Fruit fly (Drosophila melanogaster) whole organism, embryonic: ENCODE measurements around the gene CG32573.

Source experiments
- Adf1 ChIP-seq: fragments of 200-800 bp; sonication (Bioruptor generic); IDR thresholded peaks from 2 replicates; pipeline ENCODE4 v1.3.6; 2022; ENCODE audit warnings: missing biosample characterization, missing genetic modification characterization
- CG13123 ChIP-seq: fragments of 200-800 bp; sonication (Bioruptor generic); optimal IDR thresholded peaks from 2 replicates; lab custom pipeline; 2016; ENCODE audit warnings: missing biosample characterization, missing genetic modification characterization
- CG13287 ChIP-seq: fragments of 200-800 bp; sonication (Bioruptor generic); IDR thresholded peaks from 2 replicates; pipeline ENCODE4 v1.3.6; 2022; ENCODE audit warnings: missing biosample characterization, missing genetic modification characterization; ENCODE audit not compliant: partially characterized antibody
- CG13424 ChIP-seq: fragments of 200-800 bp; sonication (Bioruptor generic); optimal IDR thresholded peaks from 2 replicates; lab custom pipeline; 2019; ENCODE audit warnings: missing biosample characterization, mild to moderate bottlenecking, missing genetic modification characterization, moderate library complexity
- CG14965 ChIP-seq: fragments of 200-800 bp; sonication (Bioruptor generic); optimal IDR thresholded peaks from 2 replicates; lab custom pipeline; 2016; ENCODE audit warnings: missing biosample characterization, missing genetic modification characterization, borderline replicate concordance
- CG16779 ChIP-seq: fragments of 200-800 bp; sonication (Bioruptor generic); IDR thresholded peaks from 2 replicates; pipeline ENCODE4 v1.3.6; 2022; ENCODE audit warnings: missing biosample characterization, missing genetic modification characterization
- CG2199 ChIP-seq: fragments of 200-800 bp; sonication (Bioruptor generic); IDR thresholded peaks from 3 replicates; pipeline ENCODE4 v1.3.6; 2022; ENCODE audit warnings: missing biosample characterization, missing genetic modification characterization
- CG2889 ChIP-seq: fragments of 200-800 bp; sonication (Bioruptor generic); IDR thresholded peaks from 3 replicates; pipeline ENCODE4 v1.3.6; 2022; ENCODE audit warnings: missing biosample characterization, missing genetic modification characterization
- CG30403 ChIP-seq: fragments of 200-800 bp; sonication (Bioruptor generic); optimal IDR thresholded peaks from 3 replicates; lab custom pipeline; 2016; ENCODE audit warnings: missing biosample characterization, missing genetic modification characterization
- CG31365 ChIP-seq: fragments of 200-800 bp; sonication (Bioruptor generic); optimal IDR thresholded peaks from 2 replicates; lab custom pipeline; 2018; ENCODE audit warnings: missing biosample characterization, mild to moderate bottlenecking, missing genetic modification characterization
- CG31441 ChIP-seq: fragments of 200-800 bp; sonication (Bioruptor generic); IDR thresholded peaks from 2 replicates; pipeline ENCODE4 v1.3.6; 2022; ENCODE audit warnings: missing biosample characterization, missing genetic modification characterization
- CG32532 ChIP-seq: fragments of 200-800 bp; sonication (Bioruptor generic); IDR thresholded peaks from 2 replicates; pipeline ENCODE4 v1.3.6; 2022; ENCODE audit warnings: missing biosample characterization, missing genetic modification characterization
- CG33557 ChIP-seq: fragments of 200-800 bp; sonication (Bioruptor generic); optimal IDR thresholded peaks from 2 replicates; lab custom pipeline; 2019; ENCODE audit warnings: missing biosample characterization, mild to moderate bottlenecking, missing genetic modification characterization, moderate library complexity
- CG3407 ChIP-seq: fragments of 200-800 bp; sonication (Bioruptor generic); optimal IDR thresholded peaks from 2 replicates; lab custom pipeline; 2018; ENCODE audit warnings: missing biosample characterization, mild to moderate bottlenecking, missing genetic modification characterization
- CG3847 ChIP-seq: fragments of 200-800 bp; sonication (Bioruptor generic); IDR thresholded peaks from 2 replicates; pipeline ENCODE4 v1.3.6; 2022; ENCODE audit warnings: missing biosample characterization, missing genetic modification characterization
- CG4617 ChIP-seq: fragments of 200-800 bp; sonication (Bioruptor generic); optimal IDR thresholded peaks from 3 replicates; lab custom pipeline; 2016; ENCODE audit warnings: missing biosample characterization, missing genetic modification characterization, borderline replicate concordance
- CG7745 ChIP-seq: fragments of 200-800 bp; sonication (Bioruptor generic); optimal IDR thresholded peaks from 2 replicates; lab custom pipeline; 2018; ENCODE audit warnings: missing biosample characterization, mild to moderate bottlenecking, missing genetic modification characterization, moderate library complexity
- CG7839 ChIP-seq: fragments of 200-800 bp; sonication (Bioruptor generic); optimal IDR thresholded peaks from 3 replicates; lab custom pipeline; 2018; ENCODE audit warnings: missing biosample characterization, mild to moderate bottlenecking, missing genetic modification characterization, moderate library complexity
- CG8388 ChIP-seq: fragments of 200-800 bp; sonication (Bioruptor generic); optimal IDR thresholded peaks from 2 replicates; lab custom pipeline; 2019; ENCODE audit warnings: missing biosample characterization, mild to moderate bottlenecking, missing genetic modification characterization, moderate library complexity
- CG9932 ChIP-seq: fragments of 200-800 bp; sonication (Bioruptor generic); IDR thresholded peaks from 2 replicates; pipeline ENCODE4 v1.3.6; 2022; ENCODE audit warnings: missing biosample characterization, missing genetic modification characterization
- CHES-1-like ChIP-seq: fragments of 200-800 bp; sonication (Bioruptor generic); optimal IDR thresholded peaks from 2 replicates; lab custom pipeline; 2016; ENCODE audit warnings: missing biosample characterization, missing genetic modification characterization
- CkIIα-i1 ChIP-seq: fragments of 200-800 bp; sonication (Bioruptor generic); IDR thresholded peaks from 2 replicates; pipeline ENCODE4 v1.3.6; 2022; ENCODE audit warnings: missing biosample characterization, missing genetic modification characterization
- Dek ChIP-seq: fragments of 200-800 bp; sonication (Bioruptor generic); optimal IDR thresholded peaks from 3 replicates; lab custom pipeline; 2019; ENCODE audit warnings: missing biosample characterization, mild to moderate bottlenecking, missing genetic modification characterization, moderate library complexity
- Dll ChIP-seq: fragments of 200-800 bp; sonication (Bioruptor generic); IDR thresholded peaks from 4 replicates; pipeline ENCODE4 v1.3.6; 2022; ENCODE audit warnings: missing biosample characterization, missing genetic modification characterization; ENCODE audit not compliant: partially characterized antibody
- Ets65A ChIP-seq: fragments of 200-800 bp; sonication (Bioruptor generic); peaks from one replicate; lab custom pipeline; 2016; ENCODE audit warnings: missing biosample characterization, missing genetic modification characterization
- Fer3 ChIP-seq: fragments of 200-800 bp; sonication (Bioruptor generic); optimal IDR thresholded peaks from 2 replicates; lab custom pipeline; 2018; ENCODE audit warnings: missing biosample characterization, mild to moderate bottlenecking, missing genetic modification characterization, moderate library complexity
- Gsc ChIP-seq: fragments of 200-800 bp; sonication (Bioruptor generic); IDR thresholded peaks from 2 replicates; pipeline ENCODE4 v1.3.6; 2022; ENCODE audit warnings: missing biosample characterization, missing genetic modification characterization
- HLH54F ChIP-seq: fragments of 200-800 bp; sonication (Bioruptor generic); optimal IDR thresholded peaks from 3 replicates; lab custom pipeline; 2016; ENCODE audit warnings: missing biosample characterization, missing genetic modification characterization
- Hmr ChIP-seq: fragments of 200-800 bp; sonication (Bioruptor generic); optimal IDR thresholded peaks from 3 replicates; lab custom pipeline; 2017; ENCODE audit warnings: mild to moderate bottlenecking, missing biosample characterization, missing genetic modification reagents, missing genetic modification characterization
- Hr51 ChIP-seq, 2 experiments: fragments of 200-800 bp; sonication (Bioruptor generic); optimal IDR thresholded peaks; 2 replicates in 1 of 2; 3 replicates in 1 of 2; lab custom pipeline; 2016 to 2018; ENCODE audit warnings: missing biosample characterization in 2 of 2, missing genetic modification characterization in 2 of 2, mild to moderate bottlenecking in 1 of 2, moderate library complexity in 1 of 2
- Opbp ChIP-seq: fragments of 200-800 bp; sonication (Bioruptor generic); IDR thresholded peaks from 3 replicates; pipeline ENCODE4 v1.3.6; 2022; ENCODE audit warnings: missing biosample characterization, missing genetic modification characterization; ENCODE audit not compliant: partially characterized antibody
- PHDP ChIP-seq: fragments of 200-800 bp; sonication (Bioruptor generic); optimal IDR thresholded peaks from 3 replicates; lab custom pipeline; 2018; ENCODE audit warnings: missing biosample characterization, mild to moderate bottlenecking, missing genetic modification characterization, moderate library complexity
- Ptx1 ChIP-seq: fragments of 200-800 bp; sonication (Bioruptor generic); IDR thresholded peaks from 2 replicates; pipeline ENCODE4 v1.3.6; 2022; ENCODE audit warnings: missing biosample characterization, missing genetic modification characterization
- Scr ChIP-seq: fragments of 200-800 bp; sonication (Bioruptor generic); IDR thresholded peaks from 2 replicates; pipeline ENCODE4 v1.3.6; 2022; ENCODE audit warnings: missing biosample characterization, missing genetic modification characterization; ENCODE audit not compliant: partially characterized antibody
- Ssrp ChIP-seq: fragments of 200-800 bp; sonication (Bioruptor generic); optimal IDR thresholded peaks from 2 replicates; lab custom pipeline; 2018; ENCODE audit warnings: missing biosample characterization, mild to moderate bottlenecking, missing genetic modification characterization, moderate library complexity
- TFAM ChIP-seq: fragments of 200-800 bp; sonication (Bioruptor generic); optimal IDR thresholded peaks from 2 replicates; lab custom pipeline; 2017; ENCODE audit warnings: missing biosample characterization, missing genetic modification characterization, inconsistent platforms
- bowl ChIP-seq: fragments of 200-800 bp; sonication (Bioruptor generic); IDR thresholded peaks from 2 replicates; pipeline ENCODE4 v1.3.6; 2022; ENCODE audit warnings: missing biosample characterization, missing genetic modification characterization
- dati ChIP-seq: fragments of 200-800 bp; sonication (Bioruptor generic); IDR thresholded peaks from 2 replicates; pipeline ENCODE4 v1.3.6; 2022; ENCODE audit warnings: missing biosample characterization, missing genetic modification characterization
- ems ChIP-seq: fragments of 200-800 bp; sonication (Bioruptor generic); optimal IDR thresholded peaks from 3 replicates; lab custom pipeline; 2016; ENCODE audit warnings: missing biosample characterization, missing genetic modification characterization
- fd96Cb ChIP-seq: fragments of 200-800 bp; sonication (Bioruptor generic); optimal IDR thresholded peaks from 2 replicates; lab custom pipeline; 2018; ENCODE audit warnings: missing biosample characterization, mild to moderate bottlenecking, missing genetic modification characterization, moderate library complexity
- fru ChIP-seq: fragments of >200 bp; optimal IDR thresholded peaks from 2 replicates; lab custom pipeline; 2017
- gem ChIP-seq: fragments of 200-800 bp; sonication (Bioruptor generic); optimal IDR thresholded peaks from 2 replicates; lab custom pipeline; 2019; ENCODE audit warnings: missing biosample characterization, mild to moderate bottlenecking, missing genetic modification characterization, moderate library complexity
- ind ChIP-seq: fragments of 200-800 bp; sonication (Bioruptor generic); optimal IDR thresholded peaks from 3 replicates; lab custom pipeline; 2016; ENCODE audit warnings: missing biosample characterization, missing genetic modification characterization
- insv ChIP-seq, 2 experiments: fragments of 200-800 bp; sonication (Bioruptor generic); optimal IDR thresholded peaks; 3 replicates each; lab custom pipeline; 2016 to 2018; ENCODE audit warnings: missing biosample characterization in 2 of 2, missing genetic modification characterization in 2 of 2
- lola ChIP-seq, 3 experiments: fragments of >200 bp in 2 of 3; fragments of 200-800 bp in 1 of 3; sonication (Bioruptor generic) in 1 of 3; optimal IDR thresholded peaks; 2 replicates each; lab custom pipeline; 2017 to 2019; ENCODE audit warnings: missing biosample characterization in 3 of 3, missing genetic modification characterization in 3 of 3, mild to moderate bottlenecking in 1 of 3, moderate library complexity in 1 of 3
- mirr ChIP-seq: fragments of 200-800 bp; sonication (Bioruptor generic); optimal IDR thresholded peaks from 3 replicates; lab custom pipeline; 2018; ENCODE audit warnings: missing biosample characterization, mild to moderate bottlenecking, missing genetic modification characterization
- mld ChIP-seq: fragments of 200-800 bp; sonication (Bioruptor generic); IDR thresholded peaks from 3 replicates; pipeline ENCODE4 v1.3.6; 2022; ENCODE audit warnings: missing biosample characterization, missing genetic modification characterization; ENCODE audit not compliant: partially characterized antibody
- pho ChIP-seq: fragments of 200-800 bp; sonication (Bioruptor generic); optimal IDR thresholded peaks from 2 replicates; lab custom pipeline; 2016; ENCODE audit warnings: missing biosample characterization, missing genetic modification characterization
- sd ChIP-seq: fragments of 200-800 bp; sonication (Bioruptor generic); optimal IDR thresholded peaks from 3 replicates; lab custom pipeline; 2018; ENCODE audit warnings: missing biosample characterization, mild to moderate bottlenecking, missing genetic modification characterization, moderate library complexity
- sr ChIP-seq: fragments of 200-800 bp; sonication (Bioruptor generic); IDR thresholded peaks from 3 replicates; pipeline ENCODE4 v1.3.6; 2022; ENCODE audit warnings: missing biosample characterization, missing genetic modification characterization

Gene CG32573

DNA sequence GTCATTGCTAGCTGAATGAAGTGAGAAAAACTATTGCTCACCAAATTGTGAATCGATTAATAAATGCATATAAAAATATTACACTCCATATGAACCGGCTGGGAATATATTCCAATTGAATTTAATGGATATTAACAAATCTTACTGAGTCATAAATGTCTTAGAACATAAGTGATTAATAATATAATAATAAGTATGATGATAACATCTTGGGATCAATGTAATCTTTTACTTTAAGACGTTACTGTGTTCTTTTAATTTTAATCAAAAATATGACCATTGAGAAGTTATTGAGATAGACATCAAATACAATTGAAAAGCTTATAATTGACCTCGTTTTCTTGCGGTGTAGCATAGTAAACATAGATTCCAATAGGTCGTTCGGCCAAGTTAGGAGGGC, 41.1 kb downstream of the CG32573 start (continued):
- TF ChIP-seq Hmr (GFP tag; lab: Kevin White, UChicago): peak; percentile 48
- TF ChIP-seq CG31441: peak; percentile 37; the same call in 1 of the 2 replicates
- TF ChIP-seq CG30403 (GFP tag; lab: Kevin White, UChicago): peak; percentile 16
- no peak for TF ChIP-seq CG2889 (GFP tag; lab: Robert Waterston, UW)
- no peak for TF ChIP-seq mirr
- TF ChIP-seq CG33557 (GFP tag; lab: Kevin White, UChicago): no peak
- no peak for TF ChIP-seq Ptx1
- TF ChIP-seq CG3847 (GFP tag; lab: Robert Waterston, UW): 0 out of 2 replicates have a peak, but pooled peaks have one; percentile 6
- no peak for TF ChIP-seq CG32532 (GFP tag; lab: Robert Waterston, UW)
- no peak for TF ChIP-seq insv (GFP tag; optimal IDR thresholded peaks at IDR 0.05; lab: Kevin White, UChicago)
- peak; percentile 13 for TF ChIP-seq CG8388 (GFP tag; lab: Kevin White, UChicago)
- TF ChIP-seq Opbp (GFP tag; lab: Robert Waterston, UW): no peak
- peak; percentile 51 for TF ChIP-seq CG7839
- TF ChIP-seq gem (tag; lab: Kevin White, UChicago): peak; percentile 64
- peak; percentile 52 for TF ChIP-seq Ets65A
- TF ChIP-seq PHDP: peak; percentile 12
- TF ChIP-seq Ssrp: peak; percentile 17
- peak; percentile 18 for TF ChIP-seq Dek (tag; lab: Kevin White, UChicago)
- TF ChIP-seq CG2199 (GFP tag; lab: Robert Waterston, UW): no peak
- peak; percentile 47 for TF ChIP-seq CG13424 (tag; lab: Kevin White, UChicago)

DNA sequence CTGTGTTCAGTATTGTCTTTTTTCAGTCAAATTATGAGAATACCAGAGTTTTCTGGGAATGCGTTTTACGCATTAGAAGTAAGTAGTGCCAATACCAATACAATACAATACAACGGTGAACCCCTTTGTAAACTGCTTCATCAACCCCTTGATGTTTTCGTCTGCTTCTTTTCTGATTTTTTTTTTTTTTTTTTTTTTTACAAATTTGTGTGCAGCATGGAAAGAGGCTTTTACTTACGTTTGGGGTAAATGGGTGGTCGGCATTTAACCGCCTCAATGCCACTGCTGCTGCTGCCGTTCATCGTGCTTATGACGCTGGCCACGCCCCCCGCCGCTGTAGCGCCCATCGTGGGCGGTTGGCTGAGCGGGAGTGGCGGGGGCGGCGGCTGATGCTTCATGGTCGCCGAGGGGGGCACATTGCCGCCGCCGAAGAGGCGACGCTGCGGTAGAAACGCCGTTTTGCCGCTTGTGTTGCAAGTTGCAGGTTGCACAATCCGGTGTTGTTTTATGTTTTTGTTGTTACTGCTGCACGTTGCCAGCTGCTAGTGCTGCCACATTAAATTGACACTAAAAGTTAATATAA, 42.7 kb downstream of the CG32573 start:
- TF ChIP-seq mld (GFP tag; lab: Robert Waterston, UW) (no peak), CG13123 (GFP tag; lab: Kevin White, UChicago) (no peak), HLH54F (no peak), TFAM (no peak), CHES-1-like (GFP tag; lab: Kevin White, UChicago) (no peak), fru (lab: Kevin White, UChicago) (no peak), dati (no peak), CG16779 (GFP tag; lab: Robert Waterston, UW) (0 out of 2 replicates have a peak, but pooled peaks have one; percentile 4), Gsc (GFP tag; lab: Robert Waterston, UW) (no peak), Hr51 (GFP tag; optimal IDR thresholded peaks at IDR 0.05; lab: Kevin White, UChicago) (no peak), lola (GFP tag; optimal IDR thresholded peaks at IDR 0.05; lab: Kevin White, UChicago) (no peak), CG31365 (tag; lab: Kevin White, UChicago) (peak; percentile 2), sr (GFP tag; lab: Robert Waterston, UW) (peak; percentile 72), fd96Cb (tag; lab: Kevin White, UChicago) (no peak), bowl (GFP tag; lab: Robert Waterston, UW) (no peak), CG7745 (tag; lab: Kevin White, UChicago) (no peak), ems (GFP tag; lab: Kevin White, UChicago) (no peak), sd (tag; lab: Kevin White, UChicago) (no peak), CG13287 (GFP tag; lab: Robert Waterston, UW) (no peak), pho (GFP tag; lab: Kevin White, UChicago) (no peak), CG3407 (no peak), CG4617 (GFP tag; lab: Kevin White, UChicago) (no peak), Scr (no peak), CG14965 (GFP tag; lab: Kevin White, UChicago) (no peak), Dll (no peak), Adf1 (GFP tag; lab: Robert Waterston, UW) (no peak), CkIIα-i1 (GFP tag; lab: Robert Waterston, UW) (no peak), Fer3 (tag; lab: Kevin White, UChicago) (no peak), ind (GFP tag; lab: Kevin White, UChicago) (no peak), CG9932 (GFP tag; lab: Robert Waterston, UW) (no peak)
